Fruit fly (Drosophila melanogaster) whole organism: ENCODE results near the gene CG3534.
"Not testable (repeated sequence)": the region's sequence is repeated elsewhere in the genome, so short reads cannot be mapped to it uniquely, and the experiment has no call there.

Source experiments
- CG8478 ChIP-seq: fragments of >200 bp; optimal IDR thresholded peaks from 2 replicates; lab custom pipeline; 2018; ENCODE audit warnings: inconsistent platforms
- Dll ChIP-seq: fragments of >200 bp; optimal IDR thresholded peaks from 2 replicates; lab custom pipeline; 2017
- EcR ChIP-seq, 2 experiments: fragments of >200 bp; optimal IDR thresholded peaks; 2 replicates each; lab custom pipeline; 2017; ENCODE audit warnings: missing biosample characterization in 2 of 2, missing genetic modification characterization in 2 of 2, missing genetic modification reagents in 2 of 2
- pan ChIP-seq: fragments of >200 bp; optimal IDR thresholded peaks from 2 replicates; lab custom pipeline; 2017
- psq ChIP-seq: fragments of >200 bp; optimal IDR thresholded peaks from 2 replicates; lab custom pipeline; 2017
- usp ChIP-seq: fragments of >200 bp; optimal IDR thresholded peaks from 2 replicates; lab custom pipeline; 2017; ENCODE audit warnings: missing biosample characterization, missing genetic modification characterization, mixed read lengths

CG3534 gene

DNA sequence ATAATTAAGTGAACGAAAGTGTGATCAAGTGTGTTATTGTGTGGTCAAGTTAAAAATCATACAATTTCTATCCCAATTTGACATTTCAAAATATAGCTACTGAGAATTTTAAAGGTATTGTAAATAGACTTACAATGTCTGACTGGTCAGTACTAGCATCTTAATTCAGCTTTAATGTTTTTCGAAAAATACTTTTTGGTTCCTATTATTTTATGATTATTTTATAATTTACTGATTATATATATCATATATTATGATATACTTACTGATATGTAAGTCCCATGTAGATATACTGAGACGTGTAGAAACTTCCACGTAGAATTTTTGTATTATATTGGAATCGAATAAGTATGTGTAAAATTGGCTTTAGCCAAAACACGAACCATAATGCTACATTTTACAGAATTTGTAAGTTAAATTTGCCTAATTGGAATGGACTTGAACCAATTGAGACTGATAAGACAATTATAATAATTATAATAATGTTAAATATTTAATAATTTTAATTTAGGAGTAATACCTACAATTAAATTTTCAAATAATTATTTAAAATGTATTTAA lies 18.4 kb upstream of the CG3534 start, which contains the start of gene Actn3:
Actn3 (minus strand) TSS at position 51 of the 561 bp plus-strand sequence.
- TF ChIP-seq usp (no peak), pan (lab: Kevin White, UChicago) (no peak), EcR (GFP tag; optimal IDR thresholded peaks at IDR 0.05; lab: Kevin White, UChicago) (no peak), CG8478 (lab: Kevin White, UChicago) (no peak), psq (lab: Kevin White, UChicago) (no peak), Dll (no peak)

- no peak for TF ChIP-seq CG8478 (lab: Kevin White, UChicago)
- TF ChIP-seq psq (lab: Kevin White, UChicago), result no peak
- TF ChIP-seq Dll, result no peak
- no peak for TF ChIP-seq usp
- no peak for TF ChIP-seq EcR (GFP tag; optimal IDR thresholded peaks at IDR 0.05; lab: Kevin White, UChicago)
- no peak for TF ChIP-seq pan (lab: Kevin White, UChicago)
Observed at dm6 chr3R:16980958-16981623, 15.2 kb upstream of the CG3534 start.

dm6 chr3R:16982108-16982707 lies 14.0 kb upstream of the CG3534 start, which contains the start of gene AhcyL2:
Gene AhcyL2 (minus strand): TSS chr3R:16982158.
- no peak for TF ChIP-seq pan (lab: Kevin White, UChicago)
- no peak for TF ChIP-seq psq (lab: Kevin White, UChicago)
- TF ChIP-seq EcR (GFP tag; optimal IDR thresholded peaks at IDR 0.05; lab: Kevin White, UChicago), result no peak
- TF ChIP-seq usp, result no peak
- no peak for TF ChIP-seq Dll
- no peak for TF ChIP-seq CG8478 (lab: Kevin White, UChicago)

- TF ChIP-seq EcR (GFP tag; optimal IDR thresholded peaks at IDR 0.05; lab: Kevin White, UChicago) (no peak), CG8478 (lab: Kevin White, UChicago) (no peak), usp (no peak), pan (lab: Kevin White, UChicago) (no peak), psq (lab: Kevin White, UChicago) (no peak)
Observed at dm6 chr3R:16983001-16983400, 13.2 kb upstream of the CG3534 start.

DNA sequence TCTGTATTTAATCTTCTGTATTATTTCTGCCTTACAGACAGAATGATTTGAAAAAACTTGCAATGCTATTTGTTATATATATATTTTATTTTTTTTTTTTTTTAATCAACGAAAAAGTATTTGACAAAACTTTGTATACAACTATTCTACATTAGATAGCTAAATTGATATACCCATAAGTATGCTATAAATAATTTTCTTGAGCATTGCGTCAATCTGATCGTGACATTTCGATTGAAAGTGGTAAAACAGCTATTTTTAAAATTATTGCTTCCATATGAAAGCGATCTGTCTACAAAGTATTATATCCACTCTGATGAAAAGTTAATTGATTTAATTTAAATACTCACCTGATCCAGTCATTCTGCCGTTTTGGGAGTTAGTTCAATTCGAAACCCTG lies 12.0 kb upstream of the CG3534 start:
- TF ChIP-seq Dll (no peak), EcR (GFP tag; optimal IDR thresholded peaks at IDR 0.05; lab: Kevin White, UChicago) (no peak), psq (lab: Kevin White, UChicago) (no peak), CG8478 (lab: Kevin White, UChicago) (no peak), usp (no peak), pan (lab: Kevin White, UChicago) (no peak)

DNA sequence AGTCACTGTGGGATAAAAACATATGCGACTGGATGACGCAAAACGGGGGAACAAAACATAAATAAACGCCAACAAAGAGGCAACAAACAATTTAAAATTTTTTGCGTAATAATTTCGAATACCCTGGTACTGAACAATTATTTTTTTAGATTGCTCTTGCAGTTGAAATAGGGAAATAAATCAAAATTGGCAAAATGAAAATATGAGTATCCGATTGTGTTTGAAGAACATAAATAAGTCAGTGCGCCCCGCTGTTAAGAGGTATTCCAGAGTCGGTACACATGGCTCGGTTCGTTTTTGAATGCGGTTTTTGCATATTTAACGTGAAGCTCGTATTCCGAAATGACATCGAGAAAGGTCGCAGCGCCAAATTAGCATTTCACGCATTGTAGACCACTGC lies 10.7 kb upstream of the CG3534 start:
- TF ChIP-seq pan (lab: Kevin White, UChicago), result peak; percentile 84
- no peak for TF ChIP-seq usp

- TF ChIP-seq psq (lab: Kevin White, UChicago) (no peak), EcR (GFP tag; optimal IDR thresholded peaks at IDR 0.05; lab: Kevin White, UChicago) (peak in 1 of 2 experiments; percentile 28), Dll (no peak), usp (no peak), pan (lab: Kevin White, UChicago) (no peak)
Observed at dm6 chr3R:16986181-16987074, 9.8 kb upstream of the CG3534 start.

dm6 chr3R:16987220-16987923 lies 8.9 kb upstream of the CG3534 start, which contains the start of gene CG18622:
Gene CG18622 (minus strand): TSS chr3R:16987732.
- TF ChIP-seq pan (lab: Kevin White, UChicago), result no peak
- TF ChIP-seq psq (lab: Kevin White, UChicago), result no peak
- TF ChIP-seq EcR (GFP tag; optimal IDR thresholded peaks at IDR 0.05; lab: Kevin White, UChicago), result no peak
- TF ChIP-seq CG8478 (lab: Kevin White, UChicago), result no peak
- TF ChIP-seq Dll, result no peak
- TF ChIP-seq usp, result no peak

- no peak for TF ChIP-seq usp
- TF ChIP-seq EcR (GFP tag; optimal IDR thresholded peaks at IDR 0.05; lab: Kevin White, UChicago), result no peak
- TF ChIP-seq CG8478 (lab: Kevin White, UChicago), result no peak
- TF ChIP-seq psq (lab: Kevin White, UChicago), result no peak
- no peak for TF ChIP-seq Dll
- TF ChIP-seq pan (lab: Kevin White, UChicago), result no peak
Observed at dm6 chr3R:16987924-16988298, 8.3 kb upstream of the CG3534 start.

DNA sequence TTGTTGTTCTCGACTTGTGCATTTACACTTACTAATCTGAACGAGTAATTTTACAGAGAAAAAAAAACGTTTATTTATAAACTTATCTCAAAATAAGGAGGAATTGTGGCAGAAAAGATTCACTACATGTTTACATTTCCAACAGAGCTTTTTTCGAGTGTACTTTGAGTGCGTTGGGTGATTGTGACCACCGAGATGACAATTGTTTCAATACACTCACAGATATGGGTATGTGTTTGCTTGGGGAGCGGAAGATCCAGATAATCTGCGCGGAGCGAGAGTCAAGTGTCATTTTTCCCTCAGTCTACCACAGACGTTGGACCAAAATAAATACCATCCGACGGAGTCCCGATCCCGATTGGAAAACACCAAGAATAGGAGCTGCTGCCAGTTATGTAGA lies 7.7 kb upstream of the CG3534 start, which contains the start of gene MESK4:
MESK4 (plus strand) TSS at position 301 of the 400 bp plus-strand sequence.
- TF ChIP-seq EcR (GFP tag; optimal IDR thresholded peaks at IDR 0.05; lab: Kevin White, UChicago); Dll; psq (lab: Kevin White, UChicago): not testable (repeated sequence)

DNA sequence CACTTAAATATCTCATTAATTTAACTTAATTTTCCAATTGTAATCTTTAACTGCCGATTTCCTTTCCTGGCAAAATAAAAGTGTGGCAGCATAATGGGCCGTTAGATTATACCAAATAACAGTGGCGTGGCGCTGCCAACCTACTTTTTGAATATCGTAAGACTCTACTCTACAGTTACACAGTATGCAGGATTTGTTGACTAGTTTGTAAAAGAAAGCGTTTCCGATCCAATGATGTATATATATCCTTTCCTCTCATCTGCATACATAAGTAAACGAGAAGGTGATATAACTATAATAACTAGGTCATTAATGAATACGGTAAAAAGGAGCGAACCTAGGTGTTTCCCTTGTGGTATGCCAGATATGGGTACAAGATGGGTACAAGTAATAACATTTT lies 4.5 kb upstream of the CG3534 start, which contains the start of gene EMC2B:
EMC2B (minus strand) TSS at position 98 of the 400 bp plus-strand sequence.
- TF ChIP-seq EcR (GFP tag; optimal IDR thresholded peaks at IDR 0.05; lab: Kevin White, UChicago), result no peak
- TF ChIP-seq psq (lab: Kevin White, UChicago), result no peak
- no peak for TF ChIP-seq CG8478 (lab: Kevin White, UChicago)
- no peak for TF ChIP-seq usp
- TF ChIP-seq Dll, result no peak
